Fruit fly (Drosophila melanogaster): ENCODE measurements around the gene Argp.

DNA sequence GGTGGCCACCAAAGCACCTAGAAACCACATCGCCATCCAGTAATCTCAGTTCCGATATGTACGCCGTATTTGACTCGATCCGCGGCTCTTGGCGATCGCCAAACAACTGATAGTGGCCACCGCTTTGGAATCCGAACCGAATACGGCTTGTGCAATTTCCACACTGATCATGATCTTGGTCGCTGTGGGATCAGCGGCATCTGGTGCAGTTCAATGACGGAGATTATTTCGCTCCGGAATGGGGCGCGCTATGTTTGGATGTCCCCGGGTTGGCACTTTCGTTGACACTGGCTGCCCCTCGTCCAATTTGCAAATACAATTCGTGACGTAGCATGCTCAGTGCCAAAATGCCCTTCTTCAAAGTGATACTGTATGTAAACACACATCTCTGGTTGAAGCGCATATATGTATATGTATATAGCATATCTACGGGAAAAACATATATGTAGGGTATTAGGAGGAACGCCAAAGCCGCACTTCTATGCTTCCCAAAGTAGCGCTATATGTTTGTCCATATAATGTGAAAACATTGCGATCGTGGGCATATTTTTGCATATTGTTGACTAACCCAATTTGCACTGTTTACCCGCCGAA lies 4.3 kb downstream of the Argp start, which contains the start of gene Adgf-D:
- no peak for TF ChIP-seq CG5204 (GFP tag; optimal IDR thresholded peaks at IDR 0.05)
- no peak for TF ChIP-seq CG7101 (tag; optimal IDR thresholded peaks at IDR 0.05)
- TF ChIP-seq toe (GFP tag; optimal IDR thresholded peaks at IDR 0.05) = no peak
- TF ChIP-seq tj (GFP tag; optimal IDR thresholded peaks at IDR 0.05) = no peak
- TF ChIP-seq bab1 (GFP tag; optimal IDR thresholded peaks at IDR 0.05) = no peak
- no peak for TF ChIP-seq ovo (GFP tag; optimal IDR thresholded peaks at IDR 0.05)

All from whole organism, adult.